Worm (Caenorhabditis elegans): ENCODE data around the gene C06A6.7.

DNA sequence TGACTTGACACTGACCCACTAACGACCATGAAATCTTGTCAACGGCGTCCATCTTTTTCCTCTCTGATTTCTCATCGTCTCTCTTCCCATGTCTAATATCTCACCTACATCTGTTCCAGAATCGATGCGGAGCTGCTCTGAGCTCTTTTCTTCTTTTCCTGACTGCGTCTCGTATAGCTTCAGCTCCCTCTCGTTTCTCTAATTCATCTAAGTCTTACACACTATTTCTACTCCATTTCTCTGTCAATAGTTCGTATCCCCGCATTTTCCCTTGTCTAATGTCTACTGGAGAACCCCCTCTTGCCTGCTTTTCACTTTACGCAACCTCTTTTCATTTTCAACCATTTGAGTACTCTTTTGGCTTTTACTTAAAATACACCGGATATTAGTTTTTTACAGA, 20.5 kb downstream of the C06A6.7 start, which contains the start of gene ric-3:
- TF ChIP-seq madf-6 (GFP tag; IDR thresholded peaks at IDR 0.05) (no peak), sptf-2 (GFP tag; optimal IDR thresholded peaks at IDR 0.05) (no peak), pha-4 (tag; optimal IDR thresholded peaks at IDR 0.05) (no peak), egl-44 (GFP tag; IDR thresholded peaks at IDR 0.05) (no peak), lin-54 (GFP tag; optimal IDR thresholded peaks at IDR 0.05) (no peak), egrh-3 (GFP tag; IDR thresholded peaks at IDR 0.05) (no peak), rcor-1 (GFP tag; IDR thresholded peaks at IDR 0.05) (no peak), ama-1 (optimal IDR thresholded peaks at IDR 0.05) (no peak), ama-1 (GFP tag; optimal IDR thresholded peaks at IDR 0.05) (no peak), dpff-1 (tag; optimal IDR thresholded peaks at IDR 0.05) (no peak), bed-2 (GFP tag; IDR thresholded peaks at IDR 0.05) (no peak), somi-1 (GFP tag; optimal IDR thresholded peaks at IDR 0.05) (peak; percentile 30), T07F8.4 (tag; optimal IDR thresholded peaks at IDR 0.05) (no peak), K11D2.4 (GFP tag; IDR thresholded peaks at IDR 0.05) (no peak), snpc-1.3 (tag; optimal IDR thresholded peaks at IDR 0.05; ENCODE audit: insufficient read depth) (no peak)
